Worm (Caenorhabditis elegans) whole organism, mixed stage, embryonic: ENCODE data around the gene srbc-83.

Experiments used
- M03D4.4 ChIP-seq: sonication (generic microtip); optimal IDR thresholded peaks from 2 replicates; lab custom pipeline; 2017; ENCODE audit warnings: mild to moderate bottlenecking, missing genetic modification characterization, missing compliant biosample characterization
- bed-3 ChIP-seq: fragments of 200-800 bp; sonication (Bioruptor generic); optimal IDR thresholded peaks from 3 replicates; lab custom pipeline; 2018; ENCODE audit warnings: mild to moderate bottlenecking, missing genetic modification characterization, moderate library complexity, missing compliant biosample characterization
- ceh-39 ChIP-seq: fragments of 150-350 bp; optimal IDR thresholded peaks from 2 replicates; lab custom pipeline; 2014; ENCODE audit warnings: missing biosample characterization, missing genetic modification characterization
- ceh-43 ChIP-seq: fragments of 200-800 bp; sonication (Bioruptor generic); optimal IDR thresholded peaks from 2 replicates; lab custom pipeline; 2018; ENCODE audit warnings: mild to moderate bottlenecking, missing genetic modification characterization, moderate library complexity, missing compliant biosample characterization
- ceh-83 ChIP-seq: fragments of 200-800 bp; sonication (Bioruptor generic); optimal IDR thresholded peaks from 2 replicates; lab custom pipeline; 2018; ENCODE audit warnings: mild to moderate bottlenecking, missing genetic modification characterization, missing compliant biosample characterization
- ces-1 ChIP-seq: fragments of 150-350 bp; optimal IDR thresholded peaks from 2 replicates; lab custom pipeline; 2014; ENCODE audit warnings: missing biosample characterization, missing genetic modification reagents, missing genetic modification characterization
- cnd-1 ChIP-seq: fragments of 200-800 bp; sonication (Bioruptor generic); optimal IDR thresholded peaks from 2 replicates; lab custom pipeline; 2018; ENCODE audit warnings: mild to moderate bottlenecking, missing genetic modification characterization, missing compliant biosample characterization
- drap-1 ChIP-seq: fragments of 200-800 bp; sonication (Bioruptor generic); optimal IDR thresholded peaks from 3 replicates; lab custom pipeline; 2018; ENCODE audit warnings: mild to moderate bottlenecking, missing genetic modification characterization, missing compliant biosample characterization
- elt-1 ChIP-seq: sonication (generic microtip); optimal IDR thresholded peaks from 2 replicates; lab custom pipeline; 2017; ENCODE audit warnings: missing genetic modification characterization, mild to moderate bottlenecking, missing compliant biosample characterization, antibody characterized with exemption, moderate library complexity, borderline replicate concordance; ENCODE audit not compliant: insufficient read depth
- elt-3 ChIP-seq: fragments of 150-350 bp; optimal IDR thresholded peaks from 2 replicates; lab custom pipeline; 2014; ENCODE audit warnings: missing biosample characterization, missing genetic modification characterization
- flh-1 ChIP-seq: fragments of 200-800 bp; sonication (Bioruptor generic); optimal IDR thresholded peaks from 2 replicates; lab custom pipeline; 2018; ENCODE audit warnings: mild to moderate bottlenecking, missing genetic modification characterization, moderate library complexity, missing compliant biosample characterization
- ham-2 ChIP-seq: fragments of 200-800 bp; sonication (Bioruptor generic); optimal IDR thresholded peaks from 2 replicates; lab custom pipeline; 2018; ENCODE audit warnings: mild to moderate bottlenecking, missing genetic modification characterization, missing compliant biosample characterization
- hlh-1 ChIP-seq: fragments of 150-350 bp; optimal IDR thresholded peaks from 2 replicates; lab custom pipeline; 2014; ENCODE audit warnings: missing biosample characterization, missing genetic modification reagents, missing genetic modification characterization
- lin-13 ChIP-seq: fragments of 150-350 bp; optimal IDR thresholded peaks from 2 replicates; lab custom pipeline; 2014; ENCODE audit warnings: missing biosample characterization, missing genetic modification characterization
- lin-32 ChIP-seq: fragments of 200-800 bp; sonication (Bioruptor generic); optimal IDR thresholded peaks from 2 replicates; lab custom pipeline; 2018; ENCODE audit warnings: mild to moderate bottlenecking, missing genetic modification characterization, missing compliant biosample characterization
- lsy-2 ChIP-seq: fragments of 150-350 bp; optimal IDR thresholded peaks from 2 replicates; lab custom pipeline; 2014; ENCODE audit warnings: missing biosample characterization, missing genetic modification characterization
- mab-5 ChIP-seq: fragments of 150-350 bp; optimal IDR thresholded peaks from 2 replicates; lab custom pipeline; 2014; ENCODE audit warnings: missing biosample characterization, missing genetic modification characterization
- mep-1 ChIP-seq: fragments of 150-350 bp; optimal IDR thresholded peaks from 2 replicates; lab custom pipeline; 2017; ENCODE audit warnings: missing biosample characterization, missing genetic modification reagents, missing genetic modification characterization, inconsistent platforms
- mls-2 ChIP-seq: sonication (generic microtip); optimal IDR thresholded peaks from 2 replicates; lab custom pipeline; 2016; ENCODE audit warnings: mild to moderate bottlenecking, missing genetic modification characterization, moderate library complexity, missing compliant biosample characterization
- nhr-12 ChIP-seq: fragments of 150-350 bp; optimal IDR thresholded peaks from 2 replicates; lab custom pipeline; 2014; ENCODE audit warnings: missing biosample characterization, missing genetic modification characterization
- nhr-2 ChIP-seq: fragments of 150-350 bp; optimal IDR thresholded peaks from 2 replicates; lab custom pipeline; 2014; ENCODE audit warnings: missing biosample characterization, missing genetic modification characterization
- nhr-237 ChIP-seq: fragments of 150-350 bp; optimal IDR thresholded peaks from 2 replicates; lab custom pipeline; 2014; ENCODE audit warnings: missing biosample characterization, missing genetic modification characterization
- nhr-28 ChIP-seq: fragments of 150-350 bp; optimal IDR thresholded peaks from 2 replicates; lab custom pipeline; 2014; ENCODE audit warnings: missing biosample characterization, missing genetic modification characterization
- nhr-76 ChIP-seq: sonication (generic microtip); optimal IDR thresholded peaks from 2 replicates; lab custom pipeline; 2017; ENCODE audit warnings: missing biosample characterization, missing genetic modification characterization
- pha-4 ChIP-seq: fragments of 150-350 bp; optimal IDR thresholded peaks from 2 replicates; lab custom pipeline; 2018; ENCODE audit warnings: missing biosample characterization, missing genetic modification reagents, missing genetic modification characterization
- sem-2 ChIP-seq: fragments of 200-800 bp; sonication (Bioruptor generic); optimal IDR thresholded peaks from 2 replicates; lab custom pipeline; 2018; ENCODE audit warnings: mild to moderate bottlenecking, missing genetic modification characterization, missing compliant biosample characterization
- snpc-4 ChIP-seq: fragments of 150-350 bp; optimal IDR thresholded peaks from 2 replicates; lab custom pipeline; 2014; ENCODE audit warnings: missing biosample characterization, missing genetic modification characterization
- sptf-1 ChIP-seq: sonication (generic microtip); optimal IDR thresholded peaks from 2 replicates; lab custom pipeline; 2017; ENCODE audit warnings: mild to moderate bottlenecking, missing genetic modification characterization, moderate library complexity, missing compliant biosample characterization
- tbx-8 ChIP-seq: fragments of 200-800 bp; sonication (Bioruptor generic); optimal IDR thresholded peaks from 2 replicates; lab custom pipeline; 2018; ENCODE audit warnings: mild to moderate bottlenecking, missing genetic modification characterization, moderate library complexity, missing compliant biosample characterization
- unc-120 ChIP-seq: sonication (generic microtip); optimal IDR thresholded peaks from 2 replicates; lab custom pipeline; 2017; ENCODE audit warnings: missing genetic modification characterization, missing compliant biosample characterization; ENCODE audit not compliant: poor library complexity, severe bottlenecking
- unc-39 ChIP-seq: fragments of 150-350 bp; optimal IDR thresholded peaks from 2 replicates; lab custom pipeline; 2014; ENCODE audit warnings: missing biosample characterization, missing genetic modification characterization
- unc-62 ChIP-seq: fragments of 150-350 bp; optimal IDR thresholded peaks from 2 replicates; lab custom pipeline; 2014; ENCODE audit warnings: missing biosample characterization, missing genetic modification reagents, missing genetic modification characterization
- zip-8 ChIP-seq: fragments of 150-350 bp; optimal IDR thresholded peaks from 2 replicates; lab custom pipeline; 2014; ENCODE audit warnings: missing biosample characterization, missing genetic modification characterization
- ztf-11 ChIP-seq: fragments of 150-350 bp; optimal IDR thresholded peaks from 2 replicates; lab custom pipeline; 2014; ENCODE audit warnings: missing biosample characterization, missing genetic modification characterization

Gene srbc-83

ce11 chrV:16322155-16322554 lies 25.0 kb downstream of the srbc-83 start:
- TF ChIP-seq hlh-1 (no peak), ceh-39 (tag; lab: Kevin White, UChicago) (no peak), nhr-76 (tag; lab: Kevin White, UChicago) (no peak), ham-2 (no peak), mab-5 (no peak), cnd-1 (tag; lab: Kevin White, UChicago) (no peak), nhr-2 (no peak), elt-3 (tag; lab: Kevin White, UChicago) (no peak), M03D4.4 (tag; lab: Kevin White, UChicago) (no peak), bed-3 (no peak), pha-4 (tag; lab: Kevin White, UChicago) (no peak), zip-8 (tag; lab: Kevin White, UChicago) (no peak), lsy-2 (tag; lab: Kevin White, UChicago) (no peak), mep-1 (tag; lab: Kevin White, UChicago) (no peak), lin-32 (GFP tag; lab: Kevin White, UChicago) (no peak), ces-1 (GFP tag; lab: Kevin White, UChicago) (no peak), lin-13 (tag; lab: Kevin White, UChicago) (no peak)

- TF ChIP-seq drap-1 (GFP tag; lab: Kevin White, UChicago) (no peak), mep-1 (tag; lab: Kevin White, UChicago) (no peak), nhr-28 (no peak), sem-2 (GFP tag; lab: Kevin White, UChicago) (no peak), snpc-4 (tag; lab: Kevin White, UChicago) (no peak), flh-1 (GFP tag; lab: Kevin White, UChicago) (no peak), ztf-11 (tag; lab: Kevin White, UChicago) (no peak), nhr-237 (tag; lab: Kevin White, UChicago) (no peak), unc-39 (no peak), tbx-8 (GFP tag; lab: Kevin White, UChicago) (no peak), nhr-76 (tag; lab: Kevin White, UChicago) (no peak), unc-120 (tag; lab: Kevin White, UChicago) (no peak), pha-4 (tag; lab: Kevin White, UChicago) (no peak), lin-32 (GFP tag; lab: Kevin White, UChicago) (no peak), cnd-1 (tag; lab: Kevin White, UChicago) (no peak), mls-2 (tag; lab: Kevin White, UChicago) (no peak), sptf-1 (no peak), M03D4.4 (tag; lab: Kevin White, UChicago) (no peak), bed-3 (no peak), ceh-43 (GFP tag; lab: Kevin White, UChicago) (no peak)
Observed at ce11 chrV:16328849-16329248, 31.7 kb downstream of the srbc-83 start, which contains the start of gene F57G8.7. F57G8.7 (plus strand) TSS chrV:16329149.

ce11 chrV:16333412-16333811 lies 36.2 kb downstream of the srbc-83 start, which contains the start of gene srh-167:
srh-167 (plus strand) TSS chrV:16333712.
- no peak for TF ChIP-seq ces-1 (GFP tag; lab: Kevin White, UChicago)
- no peak for TF ChIP-seq sem-2 (GFP tag; lab: Kevin White, UChicago)
- TF ChIP-seq mls-2 (tag; lab: Kevin White, UChicago), result no peak
- TF ChIP-seq nhr-76 (tag; lab: Kevin White, UChicago), result no peak
- TF ChIP-seq flh-1 (GFP tag; lab: Kevin White, UChicago), result no peak
- TF ChIP-seq nhr-12 (tag; lab: Kevin White, UChicago), result no peak
- no peak for TF ChIP-seq unc-39
- TF ChIP-seq tbx-8 (GFP tag; lab: Kevin White, UChicago), result no peak
- TF ChIP-seq ceh-39 (tag; lab: Kevin White, UChicago), result no peak
- TF ChIP-seq bed-3, result no peak
- no peak for TF ChIP-seq ceh-43 (GFP tag; lab: Kevin White, UChicago)
- TF ChIP-seq lsy-2 (tag; lab: Kevin White, UChicago), result no peak
- no peak for TF ChIP-seq unc-62 (GFP tag; lab: Kevin White, UChicago)

ce11 chrV:16336326-16336725 lies 39.2 kb downstream of the srbc-83 start, which contains the start of gene srw-87:
srw-87 (plus strand) TSS chrV:16336626.
- TF ChIP-seq ceh-43 (GFP tag; lab: Kevin White, UChicago) (no peak), mep-1 (tag; lab: Kevin White, UChicago) (no peak), nhr-2 (no peak), pha-4 (tag; lab: Kevin White, UChicago) (no peak), lsy-2 (tag; lab: Kevin White, UChicago) (no peak), sem-2 (GFP tag; lab: Kevin White, UChicago) (no peak), cnd-1 (tag; lab: Kevin White, UChicago) (no peak), ztf-11 (tag; lab: Kevin White, UChicago) (no peak), lin-13 (tag; lab: Kevin White, UChicago) (no peak), zip-8 (tag; lab: Kevin White, UChicago) (no peak), flh-1 (GFP tag; lab: Kevin White, UChicago) (no peak), elt-3 (tag; lab: Kevin White, UChicago) (no peak), nhr-237 (tag; lab: Kevin White, UChicago) (no peak), elt-1 (tag; lab: Kevin White, UChicago) (no peak), nhr-28 (no peak), ceh-83 (GFP tag; lab: Kevin White, UChicago) (no peak), ceh-39 (tag; lab: Kevin White, UChicago) (no peak), unc-120 (tag; lab: Kevin White, UChicago) (no peak), ces-1 (GFP tag; lab: Kevin White, UChicago) (no peak)
